Fruit fly (Drosophila melanogaster) whole organism, pupa: Measurements from ENCODE around the gene Polr3G.

ENCODE experiments used
- CG15710 ChIP-seq: fragments of 200-800 bp; sonication (Bioruptor generic); optimal IDR thresholded peaks from 2 replicates; lab custom pipeline; 2018; ENCODE audit warnings: missing biosample characterization, mild to moderate bottlenecking, missing genetic modification characterization, moderate library complexity
- CG4496 ChIP-seq: fragments of 200-800 bp; sonication (Bioruptor generic); IDR thresholded peaks from 3 replicates; pipeline ENCODE4 v1.3.6; 2022; ENCODE audit warnings: missing biosample characterization, missing genetic modification characterization
- CG8301 ChIP-seq: fragments of 200-800 bp; sonication (Bioruptor generic); optimal IDR thresholded peaks from 2 replicates; lab custom pipeline; 2018; ENCODE audit warnings: missing biosample characterization, mild to moderate bottlenecking, missing genetic modification characterization
- EcR ChIP-seq: fragments of 200-800 bp; sonication (Bioruptor generic); optimal IDR thresholded peaks from 3 replicates; lab custom pipeline; 2019; ENCODE audit warnings: missing biosample characterization, missing genetic modification characterization, mild to moderate bottlenecking, moderate library complexity, missing genetic modification reagents
- Pif1B ChIP-seq: fragments of 200-800 bp; sonication (Bioruptor generic); optimal IDR thresholded peaks from 3 replicates; lab custom pipeline; 2016; ENCODE audit warnings: missing biosample characterization, missing genetic modification characterization
- fd96Ca ChIP-seq: fragments of 200-800 bp; sonication (Bioruptor generic); IDR thresholded peaks from 3 replicates; pipeline ENCODE4 v1.3.6; 2022; ENCODE audit warnings: missing biosample characterization, missing genetic modification characterization

- peak; percentile 61; the same call in 2 of the 3 replicates for TF ChIP-seq CG4496 (GFP tag; lab: Robert Waterston, UW)
- TF ChIP-seq CG15710, result no peak
- no peak for TF ChIP-seq fd96Ca (GFP tag; lab: Robert Waterston, UW)
- no peak for TF ChIP-seq Pif1B (GFP tag; lab: Kevin White, UChicago)
- TF ChIP-seq EcR (GFP tag; lab: Kevin White, UChicago), result no peak
- no peak for TF ChIP-seq CG8301 (tag; lab: Kevin White, UChicago)
Measured at dm6 chr3L:17432947-17433346, 6.0 kb upstream of the Polr3G start, which contains the start of gene frc.
